Fruit fly (Drosophila melanogaster): ENCODE measurements around the gene CG3061.

The CG3061 gene

DNA sequence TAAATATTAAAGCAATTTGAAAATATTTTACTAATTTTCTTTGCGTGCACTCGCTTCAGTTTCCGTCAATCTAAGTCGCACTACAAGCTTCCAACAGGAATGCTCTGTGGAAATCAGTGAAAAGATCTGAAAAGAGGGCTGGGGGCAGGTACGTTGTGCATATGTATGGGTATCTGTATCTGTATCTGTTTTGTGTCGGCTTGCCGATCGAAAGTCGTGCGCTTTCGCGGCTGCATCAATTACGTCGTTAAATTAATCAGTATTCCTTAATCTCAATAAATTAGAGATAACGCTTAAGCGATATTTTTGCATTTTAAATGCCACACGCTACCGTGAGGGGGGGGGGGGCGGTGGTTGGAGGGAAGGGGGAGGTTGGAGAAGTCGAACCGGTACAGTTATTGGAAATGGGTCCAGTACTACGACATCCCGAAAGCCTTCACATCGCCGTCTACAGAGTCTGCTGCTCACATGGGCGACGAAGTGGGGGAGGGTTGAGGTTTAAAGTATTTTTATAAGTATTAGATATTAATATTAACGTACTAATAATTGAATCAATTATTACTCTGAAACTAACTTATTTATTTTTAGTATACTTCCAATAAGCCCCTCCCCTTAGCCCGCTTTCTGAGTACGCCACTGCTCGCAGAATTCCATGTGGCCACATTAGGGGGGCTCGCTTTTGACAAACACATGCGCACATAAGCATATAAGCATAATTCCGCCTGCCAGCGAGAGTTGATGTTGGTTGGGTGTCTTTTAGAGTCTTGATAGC is 21.1 kb downstream of the CG3061 start (continued):
- TF ChIP-seq fd102C (GFP tag; optimal IDR thresholded peaks at IDR 0.05) (no peak), bsh (GFP tag; optimal IDR thresholded peaks at IDR 0.05) (peak; percentile 75 to 97), CG9932 (GFP tag; IDR thresholded peaks at IDR 0.05) (peak; percentile 100), Kr (GFP tag; optimal IDR thresholded peaks at IDR 0.05) (no peak), NC2α (GFP tag; optimal IDR thresholded peaks at IDR 0.05) (peak; percentile 27), CkIIα-i1 (GFP tag; IDR thresholded peaks at IDR 0.05) (peak; percentile 89), CG11085 (GFP tag; IDR thresholded peaks at IDR 0.05) (peak; percentile 97), Taf1 (GFP tag; IDR thresholded peaks at IDR 0.05) (peak; percentile 98), caup (GFP tag; optimal IDR thresholded peaks at IDR 0.05; ENCODE audit: severe bottlenecking) (peak; percentile 99), CG10543 (GFP tag; optimal IDR thresholded peaks at IDR 0.05) (peak; percentile 86), Awh (GFP tag; IDR thresholded peaks at IDR 0.05) (peak; percentile 97), CG8944 (GFP tag; optimal IDR thresholded peaks at IDR 0.05) (peak; percentile 72), toy (GFP tag; IDR thresholded peaks at IDR 0.05) (peak; percentile 96), knrl (GFP tag; IDR thresholded peaks at IDR 0.05; ENCODE audit: partially characterized antibody) (no peak), sisA (GFP tag; IDR thresholded peaks at IDR 0.05) (peak; percentile 98), CHES-1-like (GFP tag; optimal IDR thresholded peaks at IDR 0.05) (peak; percentile 76), yki (optimal IDR thresholded peaks at IDR 0.05) (no peak), CG18476 (GFP tag; optimal IDR thresholded peaks at IDR 0.05) (peak; percentile 85), bbx (GFP tag; IDR thresholded peaks at IDR 0.05; ENCODE audit: partially characterized antibody) (no peak), CG33213 (GFP tag; optimal IDR thresholded peaks at IDR 0.05) (peak; percentile 56), CG2199 (GFP tag; IDR thresholded peaks at IDR 0.05) (peak; percentile 97), disco-r (GFP tag; optimal IDR thresholded peaks at IDR 0.05) (no peak), kay (GFP tag; optimal IDR thresholded peaks at IDR 0.05) (peak; percentile 91), trem (tag; optimal IDR thresholded peaks at IDR 0.05) (peak; percentile 84), twi (tag; optimal IDR thresholded peaks at IDR 0.05) (peak; percentile 91), CG9817 (tag; optimal IDR thresholded peaks at IDR 0.05) (peak; percentile 96), HmgD (GFP tag; optimal IDR thresholded peaks at IDR 0.05) (peak; percentile 23), CG1529 (GFP tag; optimal IDR thresholded peaks at IDR 0.05) (peak; percentile 94), HHEX (GFP tag; optimal IDR thresholded peaks at IDR 0.05) (peak; percentile 98), Oli (tag; optimal IDR thresholded peaks at IDR 0.05) (peak; percentile 97), D (optimal IDR thresholded peaks at IDR 0.05) (no peak), D (GFP tag; optimal IDR thresholded peaks at IDR 0.05) (peak; percentile 94), fu2 (GFP tag; optimal IDR thresholded peaks at IDR 0.05) (peak; percentile 78), CG7556 (GFP tag; optimal IDR thresholded peaks at IDR 0.05) (peak; percentile 95), tap (tag; optimal IDR thresholded peaks at IDR 0.05) (peak; percentile 97), ranshi (GFP tag; IDR thresholded peaks at IDR 0.05) (peak; percentile 98), CG11560 (tag; IDR thresholded peaks at IDR 0.05) (peak; percentile 93), Hr3 (GFP tag; optimal IDR thresholded peaks at IDR 0.05) (peak; percentile 97), CG15696 (tag; optimal IDR thresholded peaks at IDR 0.05) (peak; percentile 76), corto (GFP tag; optimal IDR thresholded peaks at IDR 0.05) (peak; percentile 59), ci (GFP tag; IDR thresholded peaks at IDR 0.05) (peak; percentile 99), kni (GFP tag; optimal IDR thresholded peaks at IDR 0.05) (peak; percentile 32), HLH4C (GFP tag; IDR thresholded peaks at IDR 0.05; ENCODE audit: partially characterized antibody) (no peak), slp2 (GFP tag; optimal IDR thresholded peaks at IDR 0.05) (peak; percentile 58), bowl (GFP tag; IDR thresholded peaks at IDR 0.05) (peak; percentile 95), E2f2 (GFP tag; IDR thresholded peaks at IDR 0.05) (peak; percentile 82), ttk (GFP tag; IDR thresholded peaks at IDR 0.05) (peak; percentile 97), nerfin-2 (GFP tag; IDR thresholded peaks at IDR 0.05; ENCODE audit: partially characterized antibody) (no peak), PHDP (tag; optimal IDR thresholded peaks at IDR 0.05) (peak; percentile 98), CG6683 (GFP tag; optimal IDR thresholded peaks at IDR 0.05) (peak; percentile 95)
